Fruit fly (Drosophila melanogaster) whole organism, embryonic: ENCODE data around the gene CG3448.

Experiments used
- CG11085 ChIP-seq: fragments of 200-800 bp; sonication (Bioruptor generic); IDR thresholded peaks from 2 replicates; pipeline ENCODE4 v1.3.6; 2022; ENCODE audit warnings: missing biosample characterization, missing genetic modification characterization
- CG12104 ChIP-seq: fragments of 200-800 bp; sonication (Bioruptor generic); optimal IDR thresholded peaks from 3 replicates; lab custom pipeline; 2016; ENCODE audit warnings: missing biosample characterization, missing genetic modification characterization
- CG13123 ChIP-seq: fragments of 200-800 bp; sonication (Bioruptor generic); optimal IDR thresholded peaks from 2 replicates; lab custom pipeline; 2016; ENCODE audit warnings: missing biosample characterization, missing genetic modification characterization
- CG13424 ChIP-seq: fragments of 200-800 bp; sonication (Bioruptor generic); optimal IDR thresholded peaks from 2 replicates; lab custom pipeline; 2019; ENCODE audit warnings: missing biosample characterization, mild to moderate bottlenecking, missing genetic modification characterization, moderate library complexity
- CG16779 ChIP-seq: fragments of 200-800 bp; sonication (Bioruptor generic); IDR thresholded peaks from 2 replicates; pipeline ENCODE4 v1.3.6; 2022; ENCODE audit warnings: missing biosample characterization, missing genetic modification characterization
- CG1832 ChIP-seq: fragments of 200-800 bp; sonication (Bioruptor generic); optimal IDR thresholded peaks from 2 replicates; lab custom pipeline; 2017; ENCODE audit warnings: missing biosample characterization, mild to moderate bottlenecking, missing genetic modification characterization, inconsistent platforms
- CG18599 ChIP-seq: fragments of 200-800 bp; sonication (Bioruptor generic); optimal IDR thresholded peaks from 3 replicates; lab custom pipeline; 2017; ENCODE audit warnings: missing biosample characterization, missing genetic modification characterization, mild to moderate bottlenecking, moderate library complexity, missing genetic modification reagents
- CG31224 ChIP-seq: fragments of 200-800 bp; sonication (Bioruptor generic); IDR thresholded peaks from 2 replicates; pipeline ENCODE4 v1.3.6; 2022; ENCODE audit warnings: missing biosample characterization, missing genetic modification characterization
- CG32767 ChIP-seq: fragments of 200-800 bp; sonication (Bioruptor generic); IDR thresholded peaks from 2 replicates; pipeline ENCODE4 v1.3.6; 2022; ENCODE audit warnings: missing biosample characterization, missing genetic modification characterization
- CG4360 ChIP-seq: fragments of 200-800 bp; sonication (Bioruptor generic); IDR thresholded peaks from 2 replicates; pipeline ENCODE4 v1.3.6; 2022; ENCODE audit warnings: missing biosample characterization, missing genetic modification characterization
- CG4617 ChIP-seq: fragments of 200-800 bp; sonication (Bioruptor generic); optimal IDR thresholded peaks from 3 replicates; lab custom pipeline; 2016; ENCODE audit warnings: missing biosample characterization, missing genetic modification characterization, borderline replicate concordance
- CG6813 ChIP-seq: fragments of 200-800 bp; sonication (Bioruptor generic); optimal IDR thresholded peaks from 2 replicates; lab custom pipeline; 2017; ENCODE audit warnings: missing biosample characterization, missing genetic modification characterization, mild to moderate bottlenecking, moderate library complexity, missing genetic modification reagents
- CG7928 ChIP-seq: fragments of 200-800 bp; sonication (Bioruptor generic); optimal IDR thresholded peaks from 2 replicates; lab custom pipeline; 2017; ENCODE audit warnings: missing biosample characterization, mild to moderate bottlenecking, missing genetic modification characterization
- CG7987 ChIP-seq: fragments of 200-800 bp; sonication (Bioruptor generic); optimal IDR thresholded peaks from 2 replicates; lab custom pipeline; 2018; ENCODE audit warnings: missing biosample characterization, mild to moderate bottlenecking, missing genetic modification characterization, moderate library complexity
- CG8281 ChIP-seq: fragments of 200-800 bp; sonication (Bioruptor generic); optimal IDR thresholded peaks from 2 replicates; lab custom pipeline; 2018; ENCODE audit warnings: missing biosample characterization, mild to moderate bottlenecking, missing genetic modification characterization, moderate library complexity
- CG8944 ChIP-seq: fragments of 200-800 bp; sonication (Bioruptor generic); optimal IDR thresholded peaks from 3 replicates; lab custom pipeline; 2016; ENCODE audit warnings: missing biosample characterization, missing genetic modification characterization
- CG9215 ChIP-seq: fragments of 200-800 bp; sonication (Bioruptor generic); IDR thresholded peaks from 2 replicates; pipeline ENCODE4 v1.3.6; 2022; ENCODE audit warnings: missing biosample characterization, missing genetic modification characterization
- CG9876 ChIP-seq: fragments of 200-800 bp; sonication (Bioruptor generic); optimal IDR thresholded peaks from 2 replicates; lab custom pipeline; 2016; ENCODE audit warnings: missing biosample characterization, missing genetic modification characterization
- Fer1 ChIP-seq: fragments of 200-800 bp; sonication (Bioruptor generic); optimal IDR thresholded peaks from 2 replicates; lab custom pipeline; 2017; ENCODE audit warnings: missing biosample characterization, mild to moderate bottlenecking, missing genetic modification characterization
- HLHmδ ChIP-seq: fragments of 200-800 bp; sonication (Bioruptor generic); optimal IDR thresholded peaks from 2 replicates; lab custom pipeline; 2018; ENCODE audit warnings: missing biosample characterization, mild to moderate bottlenecking, missing genetic modification characterization, moderate library complexity
- Hand ChIP-seq: fragments of 200-800 bp; sonication (Bioruptor generic); optimal IDR thresholded peaks from 2 replicates; lab custom pipeline; 2017; ENCODE audit warnings: mild to moderate bottlenecking, missing biosample characterization, missing genetic modification reagents, missing genetic modification characterization
- Hsf ChIP-seq: fragments of 200-800 bp; sonication (Bioruptor generic); optimal IDR thresholded peaks from 3 replicates; lab custom pipeline; 2016; ENCODE audit warnings: missing biosample characterization, missing genetic modification characterization
- Jarid2 ChIP-seq: fragments of 200-800 bp; sonication (Bioruptor generic); optimal IDR thresholded peaks from 3 replicates; lab custom pipeline; 2017; ENCODE audit warnings: mild to moderate bottlenecking, missing biosample characterization, missing genetic modification reagents, missing genetic modification characterization
- Meics ChIP-seq: fragments of 200-800 bp; sonication (Bioruptor generic); optimal IDR thresholded peaks from 2 replicates; lab custom pipeline; 2017; ENCODE audit warnings: missing biosample characterization, mild to moderate bottlenecking, missing genetic modification characterization
- PHDP ChIP-seq: fragments of 200-800 bp; sonication (Bioruptor generic); optimal IDR thresholded peaks from 3 replicates; lab custom pipeline; 2018; ENCODE audit warnings: missing biosample characterization, mild to moderate bottlenecking, missing genetic modification characterization, moderate library complexity
- aop ChIP-seq: fragments of 200-800 bp; sonication (Bioruptor generic); IDR thresholded peaks from 2 replicates; pipeline ENCODE4 v1.3.6; 2022; ENCODE audit warnings: missing biosample characterization, missing genetic modification characterization
- ato ChIP-seq: fragments of 200-800 bp; sonication (Bioruptor generic); IDR thresholded peaks from 2 replicates; pipeline ENCODE4 v1.3.6; 2022; ENCODE audit warnings: missing biosample characterization, missing genetic modification characterization; ENCODE audit not compliant: partially characterized antibody
- chinmo ChIP-seq: fragments of 200-800 bp; sonication (Bioruptor generic); IDR thresholded peaks from 4 replicates; pipeline ENCODE4 v1.3.6; 2022; ENCODE audit warnings: missing biosample characterization, missing genetic modification characterization; ENCODE audit not compliant: partially characterized antibody
- ewg ChIP-seq: fragments of 200-800 bp; sonication (Bioruptor generic); optimal IDR thresholded peaks from 3 replicates; lab custom pipeline; 2017; ENCODE audit warnings: mild to moderate bottlenecking, missing biosample characterization, missing genetic modification reagents, missing genetic modification characterization
- fd3F ChIP-seq: fragments of 200-800 bp; sonication (Bioruptor generic); optimal IDR thresholded peaks from 2 replicates; lab custom pipeline; 2018; ENCODE audit warnings: missing biosample characterization, mild to moderate bottlenecking, missing genetic modification characterization, moderate library complexity
- fd96Cb ChIP-seq: fragments of 200-800 bp; sonication (Bioruptor generic); optimal IDR thresholded peaks from 2 replicates; lab custom pipeline; 2018; ENCODE audit warnings: missing biosample characterization, mild to moderate bottlenecking, missing genetic modification characterization, moderate library complexity
- fru ChIP-seq: fragments of >200 bp; optimal IDR thresholded peaks from 2 replicates; lab custom pipeline; 2017
- gem ChIP-seq: fragments of 200-800 bp; sonication (Bioruptor generic); optimal IDR thresholded peaks from 2 replicates; lab custom pipeline; 2019; ENCODE audit warnings: missing biosample characterization, mild to moderate bottlenecking, missing genetic modification characterization, moderate library complexity
- gsb ChIP-seq: fragments of 200-800 bp; sonication (Bioruptor generic); IDR thresholded peaks from 2 replicates; pipeline ENCODE4 v1.3.6; 2022; ENCODE audit warnings: missing biosample characterization, missing genetic modification characterization
- ind ChIP-seq: fragments of 200-800 bp; sonication (Bioruptor generic); optimal IDR thresholded peaks from 3 replicates; lab custom pipeline; 2016; ENCODE audit warnings: missing biosample characterization, missing genetic modification characterization
- inv ChIP-seq: fragments of 200-800 bp; sonication (Bioruptor generic); IDR thresholded peaks from 2 replicates; pipeline ENCODE4 v1.3.6; 2022; ENCODE audit warnings: missing biosample characterization, missing genetic modification characterization; ENCODE audit not compliant: partially characterized antibody
- jumu ChIP-seq: fragments of 200-800 bp; sonication (Bioruptor generic); optimal IDR thresholded peaks from 3 replicates; lab custom pipeline; 2016; ENCODE audit warnings: missing biosample characterization, missing genetic modification characterization
- nom ChIP-seq: fragments of 200-800 bp; sonication (Bioruptor generic); optimal IDR thresholded peaks from 2 replicates; lab custom pipeline; 2017; ENCODE audit warnings: missing biosample characterization, missing genetic modification characterization, mild to moderate bottlenecking, moderate library complexity, missing genetic modification reagents
- pfk ChIP-seq: fragments of 200-800 bp; sonication (Bioruptor generic); optimal IDR thresholded peaks from 2 replicates; lab custom pipeline; 2018; ENCODE audit warnings: missing biosample characterization, mild to moderate bottlenecking, missing genetic modification characterization, moderate library complexity
- phol ChIP-seq: fragments of 200-800 bp; sonication (Bioruptor generic); optimal IDR thresholded peaks from 3 replicates; lab custom pipeline; 2018; ENCODE audit warnings: missing biosample characterization, mild to moderate bottlenecking, missing genetic modification characterization, moderate library complexity
- repo ChIP-seq: fragments of 200-800 bp; sonication (Bioruptor generic); optimal IDR thresholded peaks from 2 replicates; lab custom pipeline; 2016; ENCODE audit warnings: missing biosample characterization, missing genetic modification characterization
- sc ChIP-seq, 3 experiments: fragments of >200 bp in 2 of 3; fragments of 200-800 bp in 1 of 3; sonication (Bioruptor generic) in 1 of 3; optimal IDR thresholded peaks; 2 replicates in 2 of 3; 3 replicates in 1 of 3; lab custom pipeline; 2017; ENCODE audit warnings: mild to moderate bottlenecking in 1 of 3, missing biosample characterization in 1 of 3, missing genetic modification characterization in 1 of 3, missing genetic modification reagents in 1 of 3
- seq ChIP-seq: fragments of 200-800 bp; sonication (Bioruptor generic); IDR thresholded peaks from 2 replicates; pipeline ENCODE4 v1.3.6; 2022; ENCODE audit warnings: missing biosample characterization, missing genetic modification characterization
- shn ChIP-seq: fragments of 200-800 bp; sonication (Bioruptor generic); optimal IDR thresholded peaks from 3 replicates; lab custom pipeline; 2016; ENCODE audit warnings: missing biosample characterization, missing genetic modification characterization
- tin ChIP-seq: fragments of 200-800 bp; sonication (Bioruptor generic); optimal IDR thresholded peaks from 3 replicates; lab custom pipeline; 2016; ENCODE audit warnings: missing biosample characterization, missing genetic modification characterization
- vfl ChIP-seq: fragments of 200-800 bp; sonication (Bioruptor generic); optimal IDR thresholded peaks from 2 replicates; lab custom pipeline; 2016; ENCODE audit warnings: missing biosample characterization, missing genetic modification characterization
- vnd ChIP-seq: fragments of 200-800 bp; sonication (Bioruptor generic); IDR thresholded peaks from 3 replicates; pipeline ENCODE4 v1.3.6; 2022; ENCODE audit warnings: missing biosample characterization, missing genetic modification characterization; ENCODE audit not compliant: partially characterized antibody
- wdn ChIP-seq: fragments of 200-800 bp; sonication (Bioruptor generic); IDR thresholded peaks from 2 replicates; pipeline ENCODE4 v1.3.6; 2022; ENCODE audit warnings: missing biosample characterization, missing genetic modification characterization

The CG3448 gene

dm6 chr3L:9401354-9402156 is 49.8 kb downstream of the CG3448 start (continued):
- no peak; the same call in 1 of the 2 replicates for TF ChIP-seq ato (GFP tag; lab: Robert Waterston, UW)
- no peak for TF ChIP-seq CG9215 (GFP tag; lab: Robert Waterston, UW)
- TF ChIP-seq ewg, result no peak
- no peak for TF ChIP-seq shn (GFP tag; lab: Kevin White, UChicago)
- TF ChIP-seq CG6813 (GFP tag; lab: Kevin White, UChicago), result no peak
- TF ChIP-seq Fer1, result no peak
- TF ChIP-seq CG12104 (GFP tag; lab: Kevin White, UChicago), result no peak
- no peak for TF ChIP-seq CG8281
- no peak for TF ChIP-seq fru (lab: Kevin White, UChicago)
- TF ChIP-seq CG4617 (GFP tag; lab: Kevin White, UChicago), result no peak
- peak; percentile 83; the same call in 3 of the 4 replicates for TF ChIP-seq chinmo
- no peak for TF ChIP-seq CG8944 (GFP tag; lab: Kevin White, UChicago)
- TF ChIP-seq CG4360 (GFP tag; lab: Robert Waterston, UW), result no peak
- no peak for TF ChIP-seq CG7928 (GFP tag; lab: Kevin White, UChicago)
- no peak for TF ChIP-seq phol
- TF ChIP-seq CG32767 (GFP tag; lab: Robert Waterston, UW), result peak; percentile 22; the same call in 1 of the 2 replicates
- TF ChIP-seq CG7987 (GFP tag; lab: Kevin White, UChicago), result no peak
- peak; percentile 39 for TF ChIP-seq nom
- TF ChIP-seq wdn (GFP tag; lab: Robert Waterston, UW), result no peak
- no peak for TF ChIP-seq pfk (GFP tag; lab: Kevin White, UChicago)
- TF ChIP-seq CG1832 (GFP tag; lab: Kevin White, UChicago), result peak; percentile 85
- no peak for TF ChIP-seq CG11085
- no peak for TF ChIP-seq Meics
- TF ChIP-seq seq, result peak; percentile 49; the same call in 1 of the 2 replicates
- TF ChIP-seq CG13123 (GFP tag; lab: Kevin White, UChicago), result no peak
- TF ChIP-seq jumu, result no peak
- TF ChIP-seq CG16779 (GFP tag; lab: Robert Waterston, UW), result no peak
- TF ChIP-seq aop (GFP tag; lab: Robert Waterston, UW), result no peak
- TF ChIP-seq gem, result no peak
- TF ChIP-seq Jarid2 (GFP tag; lab: Kevin White, UChicago), result no peak
- TF ChIP-seq CG31224, result no peak
- TF ChIP-seq sc (optimal IDR thresholded peaks at IDR 0.05; lab: Kevin White, UChicago), result no peak
- no peak for TF ChIP-seq sc (GFP tag; optimal IDR thresholded peaks at IDR 0.05; lab: Kevin White, UChicago)
- no peak for TF ChIP-seq fd96Cb
- no peak for TF ChIP-seq Hsf (GFP tag; lab: Kevin White, UChicago)
- no peak for TF ChIP-seq Hand (GFP tag; lab: Kevin White, UChicago)
- TF ChIP-seq tin (GFP tag; lab: Kevin White, UChicago), result no peak
- no peak for TF ChIP-seq inv (GFP tag; lab: Robert Waterston, UW)
- no peak for TF ChIP-seq CG18599 (GFP tag; lab: Kevin White, UChicago)
- TF ChIP-seq CG9876 (GFP tag; lab: Kevin White, UChicago), result no peak
- TF ChIP-seq CG13424 (tag; lab: Kevin White, UChicago), result no peak
- TF ChIP-seq repo (GFP tag; lab: Kevin White, UChicago), result no peak
- TF ChIP-seq ind (GFP tag; lab: Kevin White, UChicago), result no peak
- TF ChIP-seq vnd (GFP tag; lab: Robert Waterston, UW), result no peak
- TF ChIP-seq PHDP (tag; lab: Kevin White, UChicago), result no peak
- no peak for TF ChIP-seq fd3F (GFP tag; lab: Kevin White, UChicago)
- no peak for TF ChIP-seq HLHmδ (GFP tag; lab: Kevin White, UChicago)
- TF ChIP-seq gsb (GFP tag; lab: Robert Waterston, UW), result no peak
- no peak for TF ChIP-seq vfl
